Worm (Caenorhabditis elegans) whole organism, late embryonic: ENCODE data around the gene nas-19.
"Not testable (repeated sequence)": the region's sequence is repeated elsewhere in the genome, so short reads cannot be mapped to it uniquely, and the experiment has no call there.

Source experiments
- C08G9.2 ChIP-seq: sonication (generic microtip); optimal IDR thresholded peaks from 2 replicates; lab custom pipeline; 2016; ENCODE audit warnings: mild to moderate bottlenecking, missing genetic modification characterization, moderate library complexity, missing compliant biosample characterization
- C38D4.7 ChIP-seq: fragments of 200-800 bp; sonication (Bioruptor generic); optimal IDR thresholded peaks from 2 replicates; lab custom pipeline; 2018; ENCODE audit warnings: mild to moderate bottlenecking, missing genetic modification characterization, moderate library complexity, missing compliant biosample characterization
- F13H6.1 ChIP-seq: sonication (generic microtip); optimal IDR thresholded peaks from 2 replicates; lab custom pipeline; 2016; ENCODE audit warnings: missing genetic modification characterization, missing compliant biosample characterization
- K09A11.1 ChIP-seq: sonication (generic microtip); optimal IDR thresholded peaks from 2 replicates; lab custom pipeline; 2017; ENCODE audit warnings: antibody characterized with exemption, mild to moderate bottlenecking, missing genetic modification characterization, missing compliant biosample characterization; ENCODE audit not compliant: insufficient read depth
- T23F11.4 ChIP-seq: fragments of 200-800 bp; sonication (Bioruptor generic); optimal IDR thresholded peaks from 2 replicates; lab custom pipeline; 2018; ENCODE audit warnings: mild to moderate bottlenecking, missing genetic modification characterization, missing compliant biosample characterization
- ceh-14 ChIP-seq: sonication (generic microtip); optimal IDR thresholded peaks from 2 replicates; lab custom pipeline; 2016; ENCODE audit warnings: missing genotype, missing genetic modification characterization, missing compliant biosample characterization
- ceh-18 ChIP-seq: sonication (generic microtip); optimal IDR thresholded peaks from 2 replicates; lab custom pipeline; 2016; ENCODE audit warnings: missing genetic modification characterization, missing compliant biosample characterization
- ceh-22 ChIP-seq: sonication (generic microtip); optimal IDR thresholded peaks from 2 replicates; lab custom pipeline; 2017; ENCODE audit warnings: missing biosample characterization, missing genetic modification characterization
- ceh-24 ChIP-seq: sonication (generic microtip); optimal IDR thresholded peaks from 2 replicates; lab custom pipeline; 2016; ENCODE audit warnings: mild to moderate bottlenecking, missing genetic modification characterization, missing compliant biosample characterization
- ceh-31 ChIP-seq: sonication (generic microtip); optimal IDR thresholded peaks from 2 replicates; lab custom pipeline; 2016; ENCODE audit warnings: missing genetic modification characterization, missing compliant biosample characterization
- ceh-6 ChIP-seq: fragments of 200-800 bp; sonication (Bioruptor generic); optimal IDR thresholded peaks from 2 replicates; lab custom pipeline; 2018; ENCODE audit warnings: mild to moderate bottlenecking, missing genetic modification characterization, missing compliant biosample characterization
- dmd-4 ChIP-seq: sonication (generic microtip); optimal IDR thresholded peaks from 2 replicates; lab custom pipeline; 2016; ENCODE audit warnings: borderline replicate concordance, missing genetic modification characterization, missing compliant biosample characterization
- dve-1 ChIP-seq: sonication (generic microtip); optimal IDR thresholded peaks from 2 replicates; lab custom pipeline; 2017; ENCODE audit warnings: antibody characterized with exemption, mild to moderate bottlenecking, missing genetic modification characterization, missing compliant biosample characterization
- ets-4 ChIP-seq: sonication (generic microtip); optimal IDR thresholded peaks from 2 replicates; lab custom pipeline; 2016; ENCODE audit warnings: missing genetic modification characterization, missing compliant biosample characterization
- fax-1 ChIP-seq: sonication (generic microtip); optimal IDR thresholded peaks from 2 replicates; lab custom pipeline; 2016; ENCODE audit warnings: missing genotype, missing genetic modification characterization, missing compliant biosample characterization
- hlh-13 ChIP-seq: fragments of 200-800 bp; sonication (Bioruptor generic); optimal IDR thresholded peaks from 2 replicates; lab custom pipeline; 2018; ENCODE audit warnings: mild to moderate bottlenecking, missing genetic modification characterization, missing compliant biosample characterization
- hlh-8 ChIP-seq: sonication (generic microtip); optimal IDR thresholded peaks from 2 replicates; lab custom pipeline; 2016; ENCODE audit warnings: missing genotype, missing genetic modification characterization, missing compliant biosample characterization
- lin-11 ChIP-seq: fragments of 200-800 bp; sonication (Bioruptor generic); optimal IDR thresholded peaks from 2 replicates; lab custom pipeline; 2018; ENCODE audit warnings: mild to moderate bottlenecking, missing genetic modification characterization, missing compliant biosample characterization
- madf-2 ChIP-seq: sonication (generic microtip); optimal IDR thresholded peaks from 2 replicates; lab custom pipeline; 2017; ENCODE audit warnings: missing genetic modification characterization, missing compliant biosample characterization
- nfya-1 ChIP-seq: sonication (generic microtip); optimal IDR thresholded peaks from 2 replicates; lab custom pipeline; 2017; ENCODE audit warnings: missing genetic modification characterization, mild to moderate bottlenecking, missing compliant biosample characterization, antibody characterized with exemption, moderate library complexity
- npax-4 ChIP-seq: sonication (generic microtip); optimal IDR thresholded peaks from 2 replicates; lab custom pipeline; 2016; ENCODE audit warnings: missing genetic modification characterization, missing compliant biosample characterization
- pat-9 ChIP-seq: fragments of 200-800 bp; sonication (Bioruptor generic); optimal IDR thresholded peaks from 2 replicates; lab custom pipeline; 2018; ENCODE audit warnings: mild to moderate bottlenecking, missing genetic modification characterization, moderate library complexity, missing compliant biosample characterization
- pha-4 ChIP-seq: fragments of 150-350 bp; optimal IDR thresholded peaks from 2 replicates; lab custom pipeline; 2018; ENCODE audit warnings: missing biosample characterization, missing genetic modification reagents, missing genetic modification characterization
- pros-1 ChIP-seq: fragments of 150-350 bp; optimal IDR thresholded peaks from 2 replicates; lab custom pipeline; 2014; ENCODE audit warnings: missing biosample characterization, missing genetic modification reagents, missing genetic modification characterization
- ref-2 ChIP-seq: sonication (generic microtip); optimal IDR thresholded peaks from 2 replicates; lab custom pipeline; 2016; ENCODE audit warnings: missing genetic modification characterization, missing compliant biosample characterization
- rnt-1 ChIP-seq: sonication (generic microtip); optimal IDR thresholded peaks from 2 replicates; lab custom pipeline; 2016; ENCODE audit warnings: missing genetic modification characterization, missing compliant biosample characterization
- syd-9 ChIP-seq: sonication (generic microtip); optimal IDR thresholded peaks from 2 replicates; lab custom pipeline; 2016; ENCODE audit warnings: mild to moderate bottlenecking, missing genetic modification characterization, moderate library complexity, missing compliant biosample characterization
- tbx-7 ChIP-seq: sonication (generic microtip); optimal IDR thresholded peaks from 2 replicates; lab custom pipeline; 2016; ENCODE audit warnings: missing genotype, missing genetic modification characterization, missing compliant biosample characterization
- ttx-3 ChIP-seq: sonication (generic microtip); optimal IDR thresholded peaks from 2 replicates; lab custom pipeline; 2016; ENCODE audit warnings: missing genetic modification reagents, missing genetic modification characterization, missing compliant biosample characterization
- unc-3 ChIP-seq, 2 experiments: fragments of 200-800 bp in 1 of 2; sonication (Bioruptor generic) in 1 of 2; sonication (generic microtip) in 1 of 2; conservative IDR thresholded peaks in 1 of 2; optimal IDR thresholded peaks in 1 of 2; 2 replicates each; pipeline versions ENCODE4 v1.3.6 to Lab custom; 2016 to 2022; ENCODE audit warnings: missing compliant biosample characterization in 2 of 2, missing genetic modification characterization in 2 of 2, missing genetic modification reagents in 1 of 2
- unc-42 ChIP-seq: sonication (generic microtip); optimal IDR thresholded peaks from 2 replicates; lab custom pipeline; 2016; ENCODE audit warnings: missing genotype, missing genetic modification characterization, missing compliant biosample characterization
- unc-55 ChIP-seq: sonication (generic microtip); optimal IDR thresholded peaks from 2 replicates; lab custom pipeline; 2017; ENCODE audit warnings: missing biosample characterization, missing genetic modification reagents, missing genetic modification characterization
- zip-5 ChIP-seq: sonication (generic microtip); optimal IDR thresholded peaks from 2 replicates; lab custom pipeline; 2016; ENCODE audit warnings: missing genetic modification characterization, missing compliant biosample characterization

nas-19 gene

DNA sequence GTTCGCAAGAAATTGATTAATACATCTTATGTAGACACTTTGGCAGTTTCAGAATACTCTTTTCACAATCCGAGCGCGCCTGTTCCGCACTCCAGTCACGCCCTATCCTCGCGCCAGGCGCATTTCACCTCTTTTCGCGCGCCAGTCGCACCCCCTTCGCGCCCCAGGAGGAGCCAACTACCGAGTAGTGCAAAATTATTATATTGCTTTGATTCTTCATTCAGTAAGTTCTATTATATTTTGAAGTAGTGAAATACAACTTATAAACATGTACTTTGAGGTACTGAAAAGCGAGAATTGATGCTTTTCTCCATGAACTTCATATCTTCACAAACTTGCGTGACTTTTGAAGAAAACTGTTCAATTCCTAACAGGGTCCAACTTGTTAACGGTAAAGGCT lies 6.4 kb downstream of the nas-19 start, which contains the start of gene nas-18:
TSS of gene nas-18 (plus strand) at position 301 of the 400 bp plus-strand sequence.
- not testable (repeated sequence) for TF ChIP-seq T23F11.4 (GFP tag; lab: Kevin White, UChicago); pha-4 (tag; lab: Kevin White, UChicago); ceh-24 (tag; lab: Kevin White, UChicago)
- TF ChIP-seq, all 69 proteins: peak for 0; not testable (repeated sequence) for 69

DNA sequence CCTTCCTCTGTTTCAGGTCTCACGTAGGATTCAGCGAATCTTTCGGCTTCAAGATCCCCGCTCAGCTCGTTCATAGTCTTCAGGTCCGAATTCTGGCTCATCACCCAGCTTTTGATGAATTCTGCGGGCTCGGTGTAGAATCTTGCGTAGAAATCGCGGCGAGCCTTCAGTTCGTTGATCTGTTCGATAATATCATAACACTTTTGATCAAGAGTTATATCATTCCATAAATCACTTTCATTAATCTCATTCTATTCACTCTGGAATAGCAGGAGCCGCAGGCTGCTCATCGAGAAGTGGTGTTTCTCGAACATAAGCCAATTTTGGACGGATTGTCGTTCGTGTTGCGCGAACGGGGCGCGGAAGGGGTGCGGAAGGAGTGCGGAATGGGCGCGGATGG lies 7.5 kb downstream of the nas-19 start, which contains the start of gene K03B8.4:
TSS of gene K03B8.4 (minus strand) at position 101 of the 400 bp plus-strand sequence.
- TF ChIP-seq pha-4 (tag; lab: Kevin White, UChicago); ttx-3 (tag; lab: Kevin White, UChicago); unc-55 (GFP tag; lab: Kevin White, UChicago): not testable (repeated sequence)

DNA sequence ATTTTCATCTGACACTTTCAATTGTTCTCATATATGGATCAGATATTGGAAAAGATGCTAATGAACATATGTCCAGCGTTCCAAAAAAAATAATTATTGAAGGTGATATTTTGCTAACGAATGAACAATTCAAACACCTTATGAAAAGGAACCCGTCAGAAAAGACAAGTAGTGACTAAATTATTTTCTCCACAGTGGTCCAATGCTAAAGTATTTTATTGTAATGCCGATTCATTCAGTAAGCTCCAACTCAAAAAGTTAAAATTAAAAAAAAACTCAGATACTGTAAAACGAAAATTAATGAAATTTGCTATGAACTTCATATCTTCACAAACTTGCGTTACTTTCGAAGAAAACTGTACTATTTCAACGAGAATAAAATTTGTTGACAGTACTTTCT lies 10.5 kb downstream of the nas-19 start, which contains the start of gene nas-16:
TSS of gene nas-16 (plus strand) at position 301 of the 400 bp plus-strand sequence.
- TF ChIP-seq hlh-13 (GFP tag; lab: Kevin White, UChicago) (no peak), unc-42 (tag; lab: Kevin White, UChicago) (no peak), F13H6.1 (tag; lab: Kevin White, UChicago) (no peak), lin-11 (no peak)

DNA sequence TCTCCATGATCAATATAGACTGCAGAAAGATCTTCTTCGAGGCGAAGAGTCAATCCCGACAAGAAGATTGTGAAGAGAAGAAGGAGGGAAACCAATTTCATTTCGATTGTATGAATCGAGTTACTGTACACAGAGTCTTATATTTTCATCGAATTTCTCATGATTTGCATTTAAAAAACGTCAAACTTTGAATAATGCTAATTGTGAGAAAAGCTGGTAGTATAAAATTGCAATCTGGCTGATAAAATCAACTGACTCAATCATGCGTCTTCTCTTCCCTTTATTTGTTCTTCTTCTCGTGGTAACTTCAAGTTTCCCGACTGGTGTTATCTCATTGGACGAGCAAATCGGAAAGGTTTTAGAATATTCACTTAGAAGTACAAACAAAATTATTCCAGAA lies 12.1 kb downstream of the nas-19 start, which contains the start of the genes K03B8.11 and K03B8.14:
TSS of gene K03B8.11 (minus strand) at position 101 of the 400 bp plus-strand sequence.
TSS of gene K03B8.14 (plus strand) at position 110 of the 400 bp plus-strand sequence.
- TF ChIP-seq K09A11.1 (tag; lab: Kevin White, UChicago), result no peak
- TF ChIP-seq ceh-22, result no peak
- TF ChIP-seq C08G9.2 (tag; lab: Kevin White, UChicago), result no peak
- no peak for TF ChIP-seq rnt-1
- TF ChIP-seq ceh-14 (tag; lab: Kevin White, UChicago), result no peak
- TF ChIP-seq ceh-18 (tag; lab: Kevin White, UChicago), result no peak
- no peak for TF ChIP-seq unc-3 (GFP tag; conservative IDR thresholded peaks at IDR 0.05; lab: Robert Waterston, UW)
- no peak for TF ChIP-seq unc-3 (tag; optimal IDR thresholded peaks at IDR 0.05; lab: Kevin White, UChicago)
- no peak for TF ChIP-seq tbx-7 (tag; lab: Kevin White, UChicago)
- no peak for TF ChIP-seq ceh-24 (tag; lab: Kevin White, UChicago)
- TF ChIP-seq fax-1 (tag; lab: Kevin White, UChicago), result no peak
- TF ChIP-seq hlh-8 (tag; lab: Kevin White, UChicago), result no peak

DNA sequence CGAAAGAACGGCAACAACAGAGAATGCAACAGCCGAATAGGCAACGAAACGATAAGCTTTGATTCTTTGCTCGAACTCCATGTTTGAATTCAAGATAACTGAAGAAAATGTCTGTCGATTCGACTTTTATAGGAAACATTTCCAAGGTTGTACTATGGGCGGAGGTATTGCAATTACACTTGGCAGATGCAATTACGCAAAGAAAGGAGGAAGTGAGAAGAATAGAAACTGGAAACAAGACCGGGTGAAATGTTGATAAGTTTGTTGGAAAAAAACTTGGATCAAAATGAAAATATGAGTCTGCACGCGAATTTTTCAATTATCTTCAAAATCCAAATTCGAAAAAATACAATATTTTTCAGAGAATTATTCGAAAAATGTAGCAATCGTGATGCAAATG lies 12.7 kb downstream of the nas-19 start, which contains the start of gene col-155:
TSS of gene col-155 (minus strand) at position 101 of the 400 bp plus-strand sequence.
- TF ChIP-seq pat-9 (tag; lab: Kevin White, UChicago) (no peak), ttx-3 (tag; lab: Kevin White, UChicago) (no peak), ceh-6 (GFP tag; lab: Kevin White, UChicago) (no peak), lin-11 (no peak)

DNA sequence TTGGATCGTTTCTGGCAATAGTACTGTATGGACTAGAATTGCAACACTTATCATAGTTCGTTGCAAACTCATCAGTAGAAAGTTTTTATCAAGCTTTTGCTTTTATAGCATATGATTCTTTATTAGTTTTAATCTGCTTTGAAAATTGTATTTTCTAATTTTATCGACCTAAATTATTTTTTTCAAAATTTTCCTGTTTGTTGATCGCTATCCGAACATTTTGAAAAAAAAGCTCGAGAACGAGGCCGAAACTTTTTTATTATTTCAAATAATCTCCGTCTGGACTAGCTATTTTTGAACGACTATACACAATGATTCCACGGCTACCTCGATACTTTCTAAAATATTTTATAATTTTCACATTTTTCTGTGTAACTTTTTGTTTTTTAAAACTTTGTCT lies 16.1 kb downstream of the nas-19 start, which contains the start of gene F55C10.4:
TSS of gene F55C10.4 (plus strand) at position 301 of the 400 bp plus-strand sequence.
- no peak for TF ChIP-seq dmd-4 (tag; lab: Kevin White, UChicago)
- no peak for TF ChIP-seq zip-5 (tag; lab: Kevin White, UChicago)
- no peak for TF ChIP-seq npax-4 (tag; lab: Kevin White, UChicago)
- TF ChIP-seq madf-2 (tag; lab: Kevin White, UChicago), result no peak
- TF ChIP-seq unc-42 (tag; lab: Kevin White, UChicago), result no peak
- no peak for TF ChIP-seq ref-2

DNA sequence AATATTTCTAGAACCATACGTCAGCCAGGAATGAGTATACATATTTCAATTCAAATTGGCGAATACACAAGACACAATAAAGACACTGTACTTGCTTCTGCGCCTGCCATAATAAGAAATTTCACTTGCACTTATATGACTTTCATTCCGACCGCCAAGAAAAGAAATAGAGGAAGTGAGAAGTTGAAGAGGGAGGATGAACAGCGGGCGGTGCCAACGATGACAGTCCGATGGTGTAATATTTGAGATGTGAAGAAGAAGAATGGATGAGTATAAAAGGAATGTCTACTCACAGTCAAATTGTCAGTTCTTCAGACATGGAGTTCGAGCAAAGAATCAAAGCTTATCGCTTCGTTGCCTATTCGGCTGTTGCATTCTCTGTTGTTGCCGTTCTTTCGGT lies 17.4 kb downstream of the nas-19 start, which contains the start of gene col-154:
TSS of gene col-154 (plus strand) at position 301 of the 400 bp plus-strand sequence.
- TF ChIP-seq ets-4, result no peak
- TF ChIP-seq syd-9 (tag; lab: Kevin White, UChicago), result no peak
- TF ChIP-seq K09A11.1 (tag; lab: Kevin White, UChicago), result no peak
- TF ChIP-seq pros-1 (tag; lab: Kevin White, UChicago), result no peak
- TF ChIP-seq ceh-31 (tag; lab: Kevin White, UChicago), result no peak
- no peak for TF ChIP-seq ceh-24 (tag; lab: Kevin White, UChicago)
- no peak for TF ChIP-seq dve-1 (tag; lab: Kevin White, UChicago)
- no peak for TF ChIP-seq ceh-14 (tag; lab: Kevin White, UChicago)
- TF ChIP-seq unc-3 (GFP tag; conservative IDR thresholded peaks at IDR 0.05; lab: Robert Waterston, UW), result no peak
- TF ChIP-seq unc-3 (tag; optimal IDR thresholded peaks at IDR 0.05; lab: Kevin White, UChicago), result no peak
- no peak for TF ChIP-seq nfya-1 (tag; lab: Kevin White, UChicago)
- no peak for TF ChIP-seq ttx-3 (tag; lab: Kevin White, UChicago)
- TF ChIP-seq C38D4.7 (GFP tag; lab: Kevin White, UChicago), result no peak
